Fruit fly (Drosophila melanogaster) whole organism, embryonic: ENCODE data around the gene MAPk-Ak2.

Experiments
- ATbp ChIP-seq: fragments of 200-800 bp; sonication (Bioruptor generic); optimal IDR thresholded peaks from 2 replicates; lab custom pipeline; 2017; ENCODE audit warnings: missing biosample characterization, mild to moderate bottlenecking, missing genetic modification characterization, missing genetic modification reagents
- Awh ChIP-seq: fragments of 200-800 bp; sonication (Bioruptor generic); IDR thresholded peaks from 2 replicates; pipeline ENCODE4, ENCODE4 v1.3.6; 2022; ENCODE audit warnings: missing biosample characterization, missing genetic modification characterization
- CG10267 ChIP-seq: fragments of 200-800 bp; sonication (Bioruptor generic); optimal IDR thresholded peaks from 2 replicates; lab custom pipeline; 2018; ENCODE audit warnings: missing biosample characterization, mild to moderate bottlenecking, missing genetic modification characterization, moderate library complexity
- CG10462 ChIP-seq: fragments of 200-800 bp; sonication (Bioruptor generic); optimal IDR thresholded peaks from 2 replicates; lab custom pipeline; 2016; ENCODE audit warnings: missing biosample characterization, missing genetic modification characterization
- CG11085 ChIP-seq: fragments of 200-800 bp; sonication (Bioruptor generic); IDR thresholded peaks from 2 replicates; pipeline ENCODE4 v1.3.6; 2022; ENCODE audit warnings: missing biosample characterization, missing genetic modification characterization
- CG13624 ChIP-seq: fragments of 200-800 bp; sonication (Bioruptor generic); optimal IDR thresholded peaks from 2 replicates; lab custom pipeline; 2016; ENCODE audit warnings: missing biosample characterization, missing genetic modification characterization
- CG13894 ChIP-seq: fragments of 200-800 bp; sonication (Bioruptor generic); optimal IDR thresholded peaks from 3 replicates; lab custom pipeline; 2018; ENCODE audit warnings: missing biosample characterization, mild to moderate bottlenecking, missing genetic modification characterization, moderate library complexity
- CG14667 ChIP-seq: fragments of 200-800 bp; sonication (Bioruptor generic); IDR thresholded peaks from 2 replicates; pipeline ENCODE4 v1.3.6; 2022; ENCODE audit warnings: missing biosample characterization, missing genetic modification characterization
- CG14710 ChIP-seq: fragments of 200-800 bp; sonication (Bioruptor generic); optimal IDR thresholded peaks from 3 replicates; lab custom pipeline; 2019; ENCODE audit warnings: missing biosample characterization, mild to moderate bottlenecking, missing genetic modification characterization, moderate library complexity
- CG1529 ChIP-seq: fragments of 200-800 bp; sonication (Bioruptor generic); optimal IDR thresholded peaks from 3 replicates; lab custom pipeline; 2018; ENCODE audit warnings: missing biosample characterization, missing genetic modification characterization
- CG15696 ChIP-seq: fragments of 200-800 bp; sonication (Bioruptor generic); optimal IDR thresholded peaks from 2 replicates; lab custom pipeline; 2019; ENCODE audit warnings: missing biosample characterization, mild to moderate bottlenecking, missing genetic modification characterization, moderate library complexity
- CG16813 ChIP-seq: fragments of 200-800 bp; sonication (Bioruptor generic); IDR thresholded peaks from 3 replicates; pipeline ENCODE4 v1.3.6; 2022; ENCODE audit warnings: missing biosample characterization, missing genetic modification characterization; ENCODE audit not compliant: partially characterized antibody
- CG17385 ChIP-seq: fragments of 200-800 bp; sonication (Bioruptor generic); optimal IDR thresholded peaks from 3 replicates; lab custom pipeline; 2018; ENCODE audit warnings: missing biosample characterization, mild to moderate bottlenecking, missing genetic modification characterization
- CG30403 ChIP-seq: fragments of 200-800 bp; sonication (Bioruptor generic); optimal IDR thresholded peaks from 3 replicates; lab custom pipeline; 2016; ENCODE audit warnings: missing biosample characterization, missing genetic modification characterization
- CG34224 ChIP-seq: fragments of 200-800 bp; sonication (Bioruptor generic); IDR thresholded peaks from 3 replicates; pipeline ENCODE4 v1.3.6; 2022; ENCODE audit warnings: missing biosample characterization, missing genetic modification characterization; ENCODE audit not compliant: partially characterized antibody
- CG4730 ChIP-seq: fragments of 200-800 bp; sonication (Bioruptor generic); IDR thresholded peaks from 2 replicates; pipeline ENCODE4 v1.3.6; 2022; ENCODE audit warnings: missing biosample characterization, missing genetic modification characterization
- CG7357 ChIP-seq: fragments of 200-800 bp; sonication (Bioruptor generic); IDR thresholded peaks from 3 replicates; pipeline ENCODE4 v1.3.6; 2022; ENCODE audit warnings: missing biosample characterization, missing genetic modification characterization
- CG7556 ChIP-seq: fragments of 200-800 bp; sonication (Bioruptor generic); optimal IDR thresholded peaks from 2 replicates; lab custom pipeline; 2017; ENCODE audit warnings: missing biosample characterization, mild to moderate bottlenecking, missing genetic modification characterization
- CG8944 ChIP-seq: fragments of 200-800 bp; sonication (Bioruptor generic); optimal IDR thresholded peaks from 3 replicates; lab custom pipeline; 2016; ENCODE audit warnings: missing biosample characterization, missing genetic modification characterization
- CG9817 ChIP-seq: fragments of 200-800 bp; sonication (Bioruptor generic); optimal IDR thresholded peaks from 2 replicates; lab custom pipeline; 2018; ENCODE audit warnings: missing biosample characterization, mild to moderate bottlenecking, missing genetic modification characterization, moderate library complexity
- Dek ChIP-seq: fragments of 200-800 bp; sonication (Bioruptor generic); optimal IDR thresholded peaks from 3 replicates; lab custom pipeline; 2019; ENCODE audit warnings: missing biosample characterization, mild to moderate bottlenecking, missing genetic modification characterization, moderate library complexity
- Drgx ChIP-seq: fragments of 200-800 bp; sonication (Bioruptor generic); IDR thresholded peaks from 2 replicates; pipeline ENCODE4 v1.3.6; 2022; ENCODE audit warnings: missing biosample characterization, missing genetic modification characterization
- Elba2 ChIP-seq: fragments of 200-800 bp; sonication (Bioruptor generic); optimal IDR thresholded peaks from 3 replicates; lab custom pipeline; 2016; ENCODE audit warnings: missing biosample characterization, missing genetic modification characterization
- Ets65A ChIP-seq: fragments of 200-800 bp; sonication (Bioruptor generic); peaks from one replicate; lab custom pipeline; 2016; ENCODE audit warnings: missing biosample characterization, missing genetic modification characterization
- Hand ChIP-seq: fragments of 200-800 bp; sonication (Bioruptor generic); optimal IDR thresholded peaks from 2 replicates; lab custom pipeline; 2017; ENCODE audit warnings: mild to moderate bottlenecking, missing biosample characterization, missing genetic modification reagents, missing genetic modification characterization
- Mes4 ChIP-seq: fragments of 200-800 bp; sonication (Bioruptor generic); optimal IDR thresholded peaks from 2 replicates; lab custom pipeline; 2016; ENCODE audit warnings: missing biosample characterization, missing genetic modification characterization
- Nf-YA ChIP-seq: fragments of 200-800 bp; sonication (Bioruptor generic); IDR thresholded peaks from 2 replicates; pipeline ENCODE4 v1.3.6; 2022; ENCODE audit warnings: missing biosample characterization, missing genetic modification characterization
- Oaz ChIP-seq: fragments of 200-800 bp; sonication (Bioruptor generic); IDR thresholded peaks from 2 replicates; pipeline ENCODE4 v1.3.6; 2022; ENCODE audit warnings: missing biosample characterization, missing genetic modification characterization
- Pdp1 ChIP-seq, 2 experiments: fragments of 200-800 bp; sonication (Bioruptor generic); optimal IDR thresholded peaks; 3 replicates each; lab custom pipeline; 2016; ENCODE audit warnings: missing biosample characterization in 2 of 2, missing genetic modification characterization in 2 of 2, mild to moderate bottlenecking in 1 of 2, moderate library complexity in 1 of 2
- Poxn ChIP-seq: fragments of 200-800 bp; sonication (Bioruptor generic); IDR thresholded peaks from 2 replicates; pipeline ENCODE4 v1.3.6; 2022; ENCODE audit warnings: missing biosample characterization, missing genetic modification characterization
- ap ChIP-seq: fragments of 200-800 bp; sonication (Bioruptor generic); IDR thresholded peaks from 2 replicates; pipeline ENCODE4 v1.3.6; 2022; ENCODE audit warnings: missing biosample characterization, missing genetic modification characterization
- bsh ChIP-seq, 2 experiments: fragments of 200-800 bp; sonication (Bioruptor generic); optimal IDR thresholded peaks; 2 replicates each; lab custom pipeline; 2017 to 2018; ENCODE audit warnings: mild to moderate bottlenecking in 2 of 2, missing biosample characterization in 2 of 2, missing genetic modification characterization in 2 of 2, moderate library complexity in 1 of 2
- croc ChIP-seq: fragments of 200-800 bp; sonication (Bioruptor generic); conservative IDR thresholded peaks from 3 replicates; pipeline ENCODE4 v1.3.6; 2022; ENCODE audit warnings: missing biosample characterization, missing genetic modification characterization
- dimm ChIP-seq: fragments of 200-800 bp; sonication (Bioruptor generic); IDR thresholded peaks from 2 replicates; pipeline ENCODE4 v1.3.6; 2022; ENCODE audit warnings: missing biosample characterization, missing genetic modification characterization
- esg ChIP-seq: fragments of 200-800 bp; sonication (Bioruptor generic); conservative IDR thresholded peaks from 2 replicates; pipeline ENCODE4 v1.3.6; 2022; ENCODE audit warnings: missing biosample characterization, missing genetic modification characterization
- gcm ChIP-seq: fragments of 200-800 bp; sonication (Bioruptor generic); optimal IDR thresholded peaks from 2 replicates; lab custom pipeline; 2019; ENCODE audit warnings: missing biosample characterization, mild to moderate bottlenecking, missing genetic modification characterization, moderate library complexity
- jigr1 ChIP-seq: fragments of 200-800 bp; sonication (Bioruptor generic); IDR thresholded peaks from 3 replicates; pipeline ENCODE4 v1.3.6; 2022; ENCODE audit warnings: missing biosample characterization, missing genetic modification characterization
- lov ChIP-seq, 2 experiments: fragments of 200-800 bp in 1 of 2; fragments of >200 bp in 1 of 2; sonication (Bioruptor generic) in 1 of 2; IDR thresholded peaks in 1 of 2; optimal IDR thresholded peaks in 1 of 2; 2 replicates in 1 of 2; 3 replicates in 1 of 2; pipeline versions ENCODE4 v1.3.6 to Lab custom; 2017 to 2022; ENCODE audit warnings: missing biosample characterization in 1 of 2, missing genetic modification characterization in 1 of 2
- nmo ChIP-seq: fragments of 200-800 bp; sonication (Bioruptor generic); optimal IDR thresholded peaks from 2 replicates; lab custom pipeline; 2018; ENCODE audit warnings: missing biosample characterization, mild to moderate bottlenecking, missing genetic modification characterization, moderate library complexity
- peb ChIP-seq: fragments of 200-800 bp; sonication (Bioruptor generic); IDR thresholded peaks from 2 replicates; pipeline ENCODE4 v1.3.6; 2022; ENCODE audit warnings: missing biosample characterization, missing genetic modification characterization
- pfk ChIP-seq: fragments of 200-800 bp; sonication (Bioruptor generic); optimal IDR thresholded peaks from 2 replicates; lab custom pipeline; 2018; ENCODE audit warnings: missing biosample characterization, mild to moderate bottlenecking, missing genetic modification characterization, moderate library complexity
- phol ChIP-seq: fragments of 200-800 bp; sonication (Bioruptor generic); optimal IDR thresholded peaks from 3 replicates; lab custom pipeline; 2018; ENCODE audit warnings: missing biosample characterization, mild to moderate bottlenecking, missing genetic modification characterization, moderate library complexity
- repo ChIP-seq: fragments of 200-800 bp; sonication (Bioruptor generic); optimal IDR thresholded peaks from 2 replicates; lab custom pipeline; 2016; ENCODE audit warnings: missing biosample characterization, missing genetic modification characterization
- schlank ChIP-seq: fragments of 200-800 bp; sonication (Bioruptor generic); optimal IDR thresholded peaks from 2 replicates; lab custom pipeline; 2018; ENCODE audit warnings: missing biosample characterization, mild to moderate bottlenecking, missing genetic modification characterization
- sna ChIP-seq: fragments of 200-800 bp; sonication (Bioruptor generic); IDR thresholded peaks from 2 replicates; pipeline ENCODE4 v1.3.6; 2022; ENCODE audit warnings: missing biosample characterization, missing genetic modification characterization; ENCODE audit not compliant: partially characterized antibody
- ssp ChIP-seq: fragments of 200-800 bp; sonication (Bioruptor generic); IDR thresholded peaks from 2 replicates; pipeline ENCODE4 v1.3.6; 2022; ENCODE audit warnings: missing biosample characterization, missing genetic modification characterization
- tna ChIP-seq: fragments of 200-800 bp; sonication (Bioruptor generic); IDR thresholded peaks from 2 replicates; pipeline ENCODE4 v1.3.6; 2022; ENCODE audit warnings: missing biosample characterization, missing genetic modification characterization; ENCODE audit not compliant: partially characterized antibody
- toy ChIP-seq: fragments of 200-800 bp; sonication (Bioruptor generic); IDR thresholded peaks from 2 replicates; pipeline ENCODE4 v1.3.6; 2022; ENCODE audit warnings: missing biosample characterization, missing genetic modification characterization
- zfh1 ChIP-seq: fragments of 200-800 bp; sonication (Bioruptor generic); IDR thresholded peaks from 3 replicates; pipeline ENCODE4 v1.3.6; 2022; ENCODE audit warnings: missing biosample characterization, missing genetic modification characterization

MAPk-Ak2 gene

dm6 chrX:5744992-5745732 is 18.8 kb downstream of the MAPk-Ak2 start (continued):
- TF ChIP-seq CG9817 (tag; lab: Kevin White, UChicago) (no peak), CG13624 (no peak), CG8944 (no peak), CG13894 (tag; lab: Kevin White, UChicago) (no peak), Pdp1 (GFP tag; optimal IDR thresholded peaks at IDR 0.05; lab: Kevin White, UChicago) (peak in 1 of 2 experiments; percentile 93), CG1529 (GFP tag; lab: Kevin White, UChicago) (peak; percentile 30), CG11085 (GFP tag; lab: Robert Waterston, UW) (no peak), gcm (no peak), Elba2 (GFP tag; lab: Kevin White, UChicago) (no peak), nmo (no peak), CG10267 (peak; percentile 8), Oaz (GFP tag; lab: Robert Waterston, UW) (no peak), Mes4 (GFP tag; lab: Kevin White, UChicago) (no peak), CG7556 (GFP tag; lab: Kevin White, UChicago) (peak; percentile 44), croc (GFP tag; lab: Robert Waterston, UW) (no peak), CG15696 (no peak), schlank (tag; lab: Kevin White, UChicago) (no peak), CG16813 (GFP tag; lab: Robert Waterston, UW) (peak; percentile 50; the same call in 1 of the 3 replicates), sna (0 out of 2 replicates have a peak, but pooled peaks have one; percentile 43), CG7357 (GFP tag; lab: Robert Waterston, UW) (0 out of 3 replicates have a peak, but pooled peaks have one; percentile 22), repo (no peak), Awh (no peak), phol (tag; lab: Kevin White, UChicago) (peak; percentile 32), Drgx (peak; percentile 9; the same call in 1 of the 2 replicates), dimm (GFP tag; lab: Robert Waterston, UW) (no peak), esg (no peak), zfh1 (GFP tag; lab: Robert Waterston, UW) (peak; percentile 37; the same call in 1 of the 3 replicates), toy (GFP tag; lab: Robert Waterston, UW) (no peak), CG4730 (GFP tag; lab: Robert Waterston, UW) (no peak), bsh (GFP tag; optimal IDR thresholded peaks at IDR 0.05; lab: Kevin White, UChicago) (no peak), CG30403 (GFP tag; lab: Kevin White, UChicago) (peak; percentile 45), CG17385 (GFP tag; lab: Kevin White, UChicago) (no peak), CG14710 (tag; lab: Kevin White, UChicago) (peak; percentile 2), Nf-YA (GFP tag; lab: Robert Waterston, UW) (no peak), ssp (GFP tag; lab: Robert Waterston, UW) (no peak), Hand (GFP tag; lab: Kevin White, UChicago) (no peak), Ets65A (peak; percentile 11), jigr1 (GFP tag; lab: Robert Waterston, UW) (no peak), CG34224 (GFP tag; lab: Robert Waterston, UW) (peak; percentile 68), ap (no peak), CG14667 (GFP tag; lab: Robert Waterston, UW) (no peak), CG10462 (GFP tag; lab: Kevin White, UChicago) (no peak), peb (GFP tag; lab: Robert Waterston, UW) (no peak), Poxn (GFP tag; lab: Robert Waterston, UW) (no peak), tna (GFP tag; lab: Robert Waterston, UW) (no peak), ATbp (GFP tag; lab: Kevin White, UChicago) (no peak), lov (optimal IDR thresholded peaks at IDR 0.05; lab: Kevin White, UChicago) (no peak), lov (GFP tag; IDR thresholded peaks at IDR 0.05; lab: Robert Waterston, UW) (no peak), Dek (tag; lab: Kevin White, UChicago) (no peak), pfk (GFP tag; lab: Kevin White, UChicago) (no peak)
